Worm (Caenorhabditis elegans) whole organism, late embryonic: ENCODE measurements around the gene nhr-199.

Experiments used
- nfya-1 ChIP-seq: sonication (generic microtip); optimal IDR thresholded peaks from 2 replicates; lab custom pipeline; 2017; ENCODE audit warnings: missing genetic modification characterization, mild to moderate bottlenecking, missing compliant biosample characterization, antibody characterized with exemption, moderate library complexity
- nhr-11 ChIP-seq: fragments of 150-350 bp; optimal IDR thresholded peaks from 2 replicates; lab custom pipeline; 2014; ENCODE audit warnings: missing biosample characterization, missing genetic modification characterization
- rnt-1 ChIP-seq: sonication (generic microtip); optimal IDR thresholded peaks from 2 replicates; lab custom pipeline; 2016; ENCODE audit warnings: missing genetic modification characterization, missing compliant biosample characterization

DNA sequence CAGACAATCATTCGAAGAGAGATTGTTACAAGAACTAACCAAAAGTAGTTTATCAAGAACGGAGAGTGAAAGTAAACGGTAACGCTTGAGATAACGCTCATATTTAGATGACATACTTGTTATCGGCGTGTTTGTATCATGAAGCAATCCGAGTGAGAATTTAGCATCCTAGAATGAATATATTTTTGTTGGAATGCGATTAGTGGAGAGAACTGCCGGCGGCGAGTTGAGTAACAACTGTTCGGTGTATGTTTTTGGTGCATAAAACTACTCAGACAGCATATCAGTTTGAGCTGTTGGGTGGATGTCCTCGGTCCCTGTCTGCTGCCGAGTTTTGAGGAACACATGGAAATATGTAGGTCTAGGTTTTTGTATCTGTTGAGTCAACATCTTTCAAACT is 33.9 kb upstream of the nhr-199 start, which contains the start of gene T23D5.3:
- TF ChIP-seq nhr-11 (tag; lab: Kevin White, UChicago) (no peak), nfya-1 (tag; lab: Kevin White, UChicago) (no peak), rnt-1 (no peak)
